Worm (Caenorhabditis elegans) whole organism, L4/young adult: ENCODE measurements around the gene C35C5.10.

Experiments used
- dao-5 ChIP-seq: sonication (generic microtip); optimal IDR thresholded peaks from 2 replicates; lab custom pipeline; 2016; ENCODE audit warnings: missing genotype, missing genetic modification characterization, moderate library complexity, missing compliant biosample characterization
- him-1 ChIP-seq: sonication (generic microtip); optimal IDR thresholded peaks from 2 replicates; lab custom pipeline; 2016; ENCODE audit warnings: missing genotype, missing genetic modification reagents, missing genetic modification characterization, missing compliant biosample characterization

ce11 chrX:11517433-11517832, 38.6 kb upstream of the C35C5.10 start:
- TF ChIP-seq him-1 (tag; lab: Kevin White, UChicago), result no peak
- no peak for TF ChIP-seq dao-5
